Worm (Caenorhabditis elegans) whole organism, L1 larva: ENCODE results near the gene ooc-5.

Experiments
- ama-1 ChIP-seq: fragments of 150-350 bp; optimal IDR thresholded peaks from 2 replicates; lab custom pipeline; 2014
- ceh-8 ChIP-seq: fragments of 200-800 bp; sonication (Bioruptor generic); optimal IDR thresholded peaks from 2 replicates; lab custom pipeline; 2018; ENCODE audit warnings: mild to moderate bottlenecking, missing genetic modification characterization, moderate library complexity, missing compliant biosample characterization
- efl-3 ChIP-seq: fragments of 200-800 bp; sonication (Bioruptor generic); optimal IDR thresholded peaks from 2 replicates; lab custom pipeline; 2018; ENCODE audit warnings: mild to moderate bottlenecking, missing genetic modification characterization, missing compliant biosample characterization
- elt-2 ChIP-seq: sonication (generic microtip); optimal IDR thresholded peaks from 2 replicates; lab custom pipeline; 2016; ENCODE audit warnings: missing genetic modification characterization, mild to moderate bottlenecking, inconsistent platforms, missing compliant biosample characterization, missing genetic modification reagents
- nhr-11 ChIP-seq: fragments of 150-350 bp; optimal IDR thresholded peaks from 2 replicates; lab custom pipeline; 2014; ENCODE audit warnings: missing biosample characterization, missing genetic modification characterization
- nhr-237 ChIP-seq: fragments of 150-350 bp; optimal IDR thresholded peaks from 2 replicates; lab custom pipeline; 2014; ENCODE audit warnings: missing biosample characterization, missing genetic modification characterization
- nhr-28 ChIP-seq: fragments of 150-350 bp; optimal IDR thresholded peaks from 2 replicates; lab custom pipeline; 2014; ENCODE audit warnings: missing biosample characterization, missing genetic modification characterization
- pag-3 ChIP-seq: sonication (generic microtip); optimal IDR thresholded peaks from 2 replicates; lab custom pipeline; 2017; ENCODE audit warnings: missing genetic modification characterization, mild to moderate bottlenecking, missing compliant biosample characterization, antibody characterized with exemption, borderline replicate concordance; ENCODE audit not compliant: insufficient read depth
- rnt-1 ChIP-seq: sonication (generic microtip); optimal IDR thresholded peaks from 2 replicates; lab custom pipeline; 2016; ENCODE audit warnings: mild to moderate bottlenecking, missing genetic modification characterization, moderate library complexity, missing compliant biosample characterization
- ztf-4 ChIP-seq: fragments of 150-350 bp; optimal IDR thresholded peaks from 2 replicates; lab custom pipeline; 2014; ENCODE audit warnings: missing biosample characterization, missing genetic modification characterization

DNA sequence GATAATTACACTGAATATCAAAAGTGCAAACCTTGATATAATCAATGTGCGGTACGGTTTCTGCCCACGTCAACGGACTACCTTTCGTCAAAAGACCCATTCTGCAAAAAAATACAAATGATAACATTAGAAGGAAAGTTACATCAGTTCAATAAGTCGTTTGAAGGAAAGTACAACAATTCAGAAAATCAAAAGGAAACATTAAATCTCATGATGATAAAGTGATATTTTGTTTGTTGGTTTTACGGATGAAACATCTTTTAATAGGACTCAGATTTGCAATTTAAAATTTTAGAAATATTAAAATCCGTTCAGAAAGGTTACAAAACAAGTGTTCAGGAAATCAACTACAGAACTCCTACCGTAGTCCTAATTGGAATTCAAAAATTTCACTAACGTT is 45.2 kb downstream of the ooc-5 start, which contains the start of gene gcs-1:
- TF ChIP-seq efl-3 (GFP tag; lab: Kevin White, UChicago) (no peak), nhr-11 (tag; lab: Kevin White, UChicago) (no peak), nhr-28 (no peak), ceh-8 (GFP tag; lab: Kevin White, UChicago) (no peak), rnt-1 (tag; lab: Kevin White, UChicago) (no peak), ama-1 (no peak), ztf-4 (no peak), pag-3 (tag; lab: Kevin White, UChicago) (no peak), nhr-237 (no peak), elt-2 (tag; lab: Kevin White, UChicago) (no peak)
